Worm (Caenorhabditis elegans): ENCODE results near the gene sre-35.

DNA sequence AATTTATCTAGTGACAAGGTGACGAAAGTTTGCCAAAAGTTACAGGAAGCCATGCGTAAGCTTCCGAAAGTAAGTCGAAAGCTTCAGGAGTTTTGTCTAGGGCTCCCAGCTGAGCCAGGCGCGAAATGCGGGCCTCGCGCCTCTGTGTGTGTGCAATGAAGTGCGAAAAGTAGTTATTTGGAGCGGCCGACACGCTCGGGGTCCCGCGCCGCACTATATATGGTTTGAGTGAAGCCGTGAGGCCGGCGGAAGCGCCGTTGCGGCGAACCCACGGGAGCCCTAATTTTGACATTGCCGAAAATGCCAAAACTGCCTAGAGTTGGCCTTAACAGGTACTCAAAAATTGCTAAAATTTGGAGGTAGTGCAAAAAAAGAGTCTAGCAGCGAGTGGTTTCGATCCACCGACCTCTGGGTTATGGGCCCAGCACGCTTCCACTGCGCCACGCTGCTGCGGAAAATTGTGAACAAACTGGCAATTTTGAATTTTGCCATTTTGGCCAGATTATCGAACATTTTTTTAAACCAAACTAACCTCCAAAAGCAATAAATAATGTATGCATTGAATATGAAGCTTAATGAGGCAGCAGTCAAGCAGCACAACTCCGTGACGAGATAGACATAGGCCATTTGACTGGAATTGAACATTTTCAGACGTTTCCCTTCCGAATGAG, 17.3 kb downstream of the sre-35 start:
- TF ChIP-seq fkh-10 (GFP tag; optimal IDR thresholded peaks at IDR 0.05) (no peak), unc-86 (tag; optimal IDR thresholded peaks at IDR 0.05) (no peak), hlh-8 (tag; optimal IDR thresholded peaks at IDR 0.05) (no peak)
